Worm (Caenorhabditis elegans) whole organism, young adult: ENCODE results near the gene F26A1.4.

Experiments used
- K12H6.12 ChIP-seq: fragments of 200-800 bp; sonication (Bioruptor generic); optimal IDR thresholded peaks from 2 replicates; lab custom pipeline; 2018; ENCODE audit warnings: mild to moderate bottlenecking, missing genetic modification characterization, missing compliant biosample characterization
- ZK185.1 ChIP-seq: sonication (generic microtip); optimal IDR thresholded peaks from 2 replicates; lab custom pipeline; 2016; ENCODE audit warnings: mild to moderate bottlenecking, missing genetic modification characterization, missing compliant biosample characterization; ENCODE audit not compliant: poor library complexity, severe bottlenecking
- cebp-2 ChIP-seq: fragments of 200-800 bp; sonication (Bioruptor generic); IDR thresholded peaks from 2 replicates; pipeline ENCODE4 v1.3.6; 2022; ENCODE audit warnings: missing genetic modification characterization, missing compliant biosample characterization
- ceh-91 ChIP-seq: fragments of 200-800 bp; sonication (Bioruptor generic); IDR thresholded peaks from 2 replicates; pipeline ENCODE4 v1.3.6; 2022; ENCODE audit warnings: missing genetic modification reagents, missing genetic modification characterization, missing compliant biosample characterization
- madf-8 ChIP-seq: fragments of 200-800 bp; sonication (Bioruptor generic); conservative IDR thresholded peaks from 2 replicates; pipeline ENCODE4 v1.3.6; 2022; ENCODE audit warnings: missing genetic modification reagents, missing genetic modification characterization, missing compliant biosample characterization
- mxl-1 ChIP-seq: sonication (generic microtip); optimal IDR thresholded peaks from 2 replicates; lab custom pipeline; 2016; ENCODE audit warnings: missing genetic modification characterization, missing compliant biosample characterization
- pha-4 ChIP-seq: fragments of 150-350 bp; sonication (generic microtip); optimal IDR thresholded peaks from 2 replicates; lab custom pipeline; 2014; ENCODE audit warnings: missing biosample characterization, missing genetic modification reagents, missing genetic modification characterization
- tbx-9 ChIP-seq: sonication (generic microtip); optimal IDR thresholded peaks from 2 replicates; lab custom pipeline; 2016; ENCODE audit warnings: borderline replicate concordance, missing genetic modification characterization, inconsistent platforms, missing compliant biosample characterization
- tlf-1 ChIP-seq: fragments of 200-800 bp; sonication (Bioruptor generic); optimal IDR thresholded peaks from 2 replicates; lab custom pipeline; 2018; ENCODE audit warnings: mild to moderate bottlenecking, missing genetic modification characterization, missing compliant biosample characterization

- no peak for TF ChIP-seq mxl-1
- TF ChIP-seq K12H6.12 (tag; lab: Kevin White, UChicago), result no peak
- TF ChIP-seq ceh-91, result no peak
- TF ChIP-seq pha-4 (tag; lab: Kevin White, UChicago), result no peak
- TF ChIP-seq ZK185.1 (tag; lab: Kevin White, UChicago), result no peak
- TF ChIP-seq madf-8 (GFP tag; lab: Robert Waterston, UW), result no peak
- no peak for TF ChIP-seq cebp-2 (GFP tag; lab: Robert Waterston, UW)
- no peak for TF ChIP-seq tbx-9
- TF ChIP-seq tlf-1 (GFP tag; lab: Kevin White, UChicago), result no peak
These were observed 32.8 kb downstream of the F26A1.4 start, which contains the start of gene F26A1.1 for ce11 chrIII:4850139-4850538.
